Worm (Caenorhabditis elegans): ENCODE measurements around the gene jmjd-3.1.

DNA sequence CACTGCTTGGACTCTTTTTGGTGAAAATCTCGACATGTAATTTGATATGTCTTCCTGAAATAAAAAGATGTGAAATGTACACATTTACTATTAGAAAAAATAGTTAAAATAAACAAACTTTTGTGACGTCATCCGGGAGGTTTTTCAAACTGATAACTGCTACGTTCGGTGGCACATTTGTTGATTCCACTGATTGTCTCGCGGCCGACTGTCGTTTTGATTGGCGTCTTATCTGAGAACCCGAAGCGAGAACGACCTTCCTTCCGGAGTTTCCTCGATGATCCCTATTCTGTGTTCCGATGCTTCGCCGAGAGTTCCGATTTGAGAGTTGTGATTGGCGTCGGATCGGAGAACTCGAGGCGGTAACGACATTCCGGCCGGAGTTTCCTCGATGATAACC, 33.3 kb downstream of the jmjd-3.1 start:
- TF ChIP-seq ama-1 (optimal IDR thresholded peaks at IDR 0.05) (no peak), tra-4 (tag; optimal IDR thresholded peaks at IDR 0.05) (no peak), hnd-1 (tag; optimal IDR thresholded peaks at IDR 0.05) (no peak), scrt-1 (GFP tag; IDR thresholded peaks at IDR 0.05) (no peak), flt-1 (GFP tag; IDR thresholded peaks at IDR 0.05) (no peak), hmbx-1 (tag; optimal IDR thresholded peaks at IDR 0.05) (no peak), ets-7 (tag; optimal IDR thresholded peaks at IDR 0.05) (no peak), B0310.2 (tag; optimal IDR thresholded peaks at IDR 0.05) (no peak), ceh-36 (tag; optimal IDR thresholded peaks at IDR 0.05) (no peak), tbx-11 (GFP tag; IDR thresholded peaks at IDR 0.05) (no peak), F13C5.2 (tag; optimal IDR thresholded peaks at IDR 0.05) (no peak), ceh-13 (GFP tag; optimal IDR thresholded peaks at IDR 0.05) (no peak), hmg-4 (GFP tag; optimal IDR thresholded peaks at IDR 0.05) (no peak)

All from whole organism, early embryonic.